Worm (Caenorhabditis elegans) whole organism, midembryonic: Measurements from ENCODE around the gene F38E9.6.

Experiments used
- flt-1 ChIP-seq: fragments of 200-800 bp; sonication (Bioruptor generic); IDR thresholded peaks from 2 replicates; pipeline ENCODE4 v1.3.6; 2022; ENCODE audit warnings: missing genetic modification characterization, missing compliant biosample characterization
- med-1 ChIP-seq: sonication (generic microtip); optimal IDR thresholded peaks from 2 replicates; lab custom pipeline; 2017; ENCODE audit warnings: missing genetic modification characterization, mild to moderate bottlenecking, missing compliant biosample characterization, antibody characterized with exemption, missing genetic modification reagents; ENCODE audit not compliant: insufficient read depth
- tab-1 ChIP-seq: fragments of 200-800 bp; sonication (Bioruptor generic); IDR thresholded peaks from 2 replicates; pipeline ENCODE4 v1.3.6; 2022; ENCODE audit warnings: missing genetic modification characterization, missing compliant biosample characterization
- ztf-23 ChIP-seq: fragments of 200-800 bp; sonication (Bioruptor generic); IDR thresholded peaks from 2 replicates; pipeline ENCODE4 v1.3.6; 2022; ENCODE audit warnings: missing genetic modification reagents, missing genetic modification characterization, missing compliant biosample characterization
- ztf-29 ChIP-seq: fragments of 200-800 bp; sonication (Bioruptor generic); IDR thresholded peaks from 2 replicates; pipeline ENCODE4 v1.3.6; 2022; ENCODE audit warnings: missing genetic modification reagents, missing genetic modification characterization, missing compliant biosample characterization

ce11 chrX:16400897-16401296 lies 31.3 kb upstream of the F38E9.6 start:
- TF ChIP-seq med-1 (GFP tag; lab: Kevin White, UChicago) (no peak), flt-1 (GFP tag; lab: Robert Waterston, UW) (no peak), ztf-23 (GFP tag; lab: Robert Waterston, UW) (no peak), tab-1 (GFP tag; lab: Robert Waterston, UW) (no peak), ztf-29 (GFP tag; lab: Robert Waterston, UW) (no peak)
